Fruit fly (Drosophila melanogaster): Measurements from ENCODE around the gene CG15432.
A peak's percentile ranks its signal among the peaks of the same experiment; 100 is the strongest.

Gene CG15432

dm6 chr2L:4458119-4459056 is 16.3 kb downstream of the CG15432 start, which contains the start of gene RpL27A (continued):
- TF ChIP-seq CG2202 (tag; optimal IDR thresholded peaks at IDR 0.05): peak; percentile 77
- peak; percentile 82 for TF ChIP-seq CG11723 (GFP tag; optimal IDR thresholded peaks at IDR 0.05)
- 0 out of 4 replicates have a peak, but pooled peaks have one; percentile 44 for TF ChIP-seq chinmo (GFP tag; IDR thresholded peaks at IDR 0.05; ENCODE audit: partially characterized antibody)
- peak; percentile 73 for TF ChIP-seq CG14014 (GFP tag; IDR thresholded peaks at IDR 0.05)
- TF ChIP-seq CG31365 (tag; optimal IDR thresholded peaks at IDR 0.05): peak; percentile 79
- TF ChIP-seq CG12391 (tag; optimal IDR thresholded peaks at IDR 0.05): peak; percentile 84
- peak; percentile 41; the same call in 2 of the 3 replicates for TF ChIP-seq CG11695 (GFP tag; IDR thresholded peaks at IDR 0.05)
- no peak; the same call in 1 of the 2 replicates for TF ChIP-seq Adf1 (GFP tag; IDR thresholded peaks at IDR 0.05)
- TF ChIP-seq NC2α (GFP tag; optimal IDR thresholded peaks at IDR 0.05): peak; percentile 56
- peak; percentile 88 for TF ChIP-seq onecut (GFP tag; IDR thresholded peaks at IDR 0.05)
- peak; percentile 45 for TF ChIP-seq vfl (GFP tag; optimal IDR thresholded peaks at IDR 0.05)
- peak; percentile 73 for TF ChIP-seq scrt (GFP tag; optimal IDR thresholded peaks at IDR 0.05)
- TF ChIP-seq chn (GFP tag; optimal IDR thresholded peaks at IDR 0.05): peak; percentile 53
- peak; percentile 65 for TF ChIP-seq knrl (GFP tag; IDR thresholded peaks at IDR 0.05; ENCODE audit: partially characterized antibody)
- peak; percentile 80 for TF ChIP-seq CG15601 (tag; optimal IDR thresholded peaks at IDR 0.05)
- peak; percentile 68 for TF ChIP-seq unpg (GFP tag; optimal IDR thresholded peaks at IDR 0.05)
- TF ChIP-seq Mad (GFP tag; optimal IDR thresholded peaks at IDR 0.05): peak; percentile 76
- TF ChIP-seq CrebB (tag; optimal IDR thresholded peaks at IDR 0.05): peak; percentile 86
- no peak for TF ChIP-seq dan (GFP tag; IDR thresholded peaks at IDR 0.05)
- TF ChIP-seq Sin3A (optimal IDR thresholded peaks at IDR 0.05): peak; percentile 16
- TF ChIP-seq sr (GFP tag; IDR thresholded peaks at IDR 0.05): peak; percentile 84
- no peak for TF ChIP-seq hth (optimal IDR thresholded peaks at IDR 0.05)
- TF ChIP-seq BtbVII (GFP tag; optimal IDR thresholded peaks at IDR 0.05): peak; percentile 80
- peak; percentile 96 for TF ChIP-seq Ets65A (GFP tag)
- TF ChIP-seq Myb (GFP tag; optimal IDR thresholded peaks at IDR 0.05): peak; percentile 79
- TF ChIP-seq ssp (GFP tag; IDR thresholded peaks at IDR 0.05): peak; percentile 97
- peak; percentile 51 for TF ChIP-seq salm (tag; optimal IDR thresholded peaks at IDR 0.05)
- peak; percentile 67 for TF ChIP-seq CG18011 (GFP tag; optimal IDR thresholded peaks at IDR 0.05)
- TF ChIP-seq CG8290 (GFP tag; optimal IDR thresholded peaks at IDR 0.05): peak; percentile 68
- peak in 1 of 2 experiments; percentile 94 for TF ChIP-seq CG8290 (tag; optimal IDR thresholded peaks at IDR 0.05)
- TF ChIP-seq Fer3 (tag; optimal IDR thresholded peaks at IDR 0.05): peak; percentile 72
- TF ChIP-seq pzg (GFP tag; optimal IDR thresholded peaks at IDR 0.05): peak; percentile 73
- TF ChIP-seq al (GFP tag; IDR thresholded peaks at IDR 0.05): peak; percentile 71
- TF ChIP-seq zfh1 (GFP tag; IDR thresholded peaks at IDR 0.05): peak; percentile 88
- TF ChIP-seq CG7839 (tag; optimal IDR thresholded peaks at IDR 0.05): peak; percentile 75
- peak; percentile 55 for TF ChIP-seq twi (tag; optimal IDR thresholded peaks at IDR 0.05)
- peak; percentile 83 for TF ChIP-seq CG6813 (GFP tag; optimal IDR thresholded peaks at IDR 0.05)
- TF ChIP-seq CG5953 (GFP tag; IDR thresholded peaks at IDR 0.05): peak; percentile 73
- peak; percentile 56; the same call in 1 of the 2 replicates for TF ChIP-seq sim (GFP tag; IDR thresholded peaks at IDR 0.05)
- TF ChIP-seq chm (GFP tag; IDR thresholded peaks at IDR 0.05): peak; percentile 95
- TF ChIP-seq Nf-YC (tag; optimal IDR thresholded peaks at IDR 0.05): peak; percentile 58
- peak; percentile 86 for TF ChIP-seq CG9727 (GFP tag; optimal IDR thresholded peaks at IDR 0.05)
- TF ChIP-seq stc (GFP tag; IDR thresholded peaks at IDR 0.05): peak; percentile 79
- peak; percentile 92 for TF ChIP-seq NC2β (GFP tag; optimal IDR thresholded peaks at IDR 0.05)
- TF ChIP-seq insv (GFP tag; optimal IDR thresholded peaks at IDR 0.05): peak in 1 of 2 experiments; percentile 54
- peak; percentile 73 for TF ChIP-seq org-1 (GFP tag; optimal IDR thresholded peaks at IDR 0.05)
- TF ChIP-seq vnd (GFP tag; IDR thresholded peaks at IDR 0.05; ENCODE audit: partially characterized antibody): peak; percentile 47; the same call in 1 of the 3 replicates
- TF ChIP-seq wdn (GFP tag; IDR thresholded peaks at IDR 0.05): peak; percentile 53
- TF ChIP-seq dmrt99B (tag; optimal IDR thresholded peaks at IDR 0.05): peak; percentile 59
